Fruit fly (Drosophila melanogaster): ENCODE measurements around the gene Myo31DF.

- no peak for TF ChIP-seq fd96Ca (GFP tag; IDR thresholded peaks at IDR 0.05)
- TF ChIP-seq CG13204 (GFP tag; optimal IDR thresholded peaks at IDR 0.05) = no peak
- TF ChIP-seq Pif1A (GFP tag; optimal IDR thresholded peaks at IDR 0.05) = no peak
- no peak for TF ChIP-seq CG17806 (tag; optimal IDR thresholded peaks at IDR 0.05)
- no peak for TF ChIP-seq Pif1B (GFP tag; optimal IDR thresholded peaks at IDR 0.05)
- TF ChIP-seq CG34367 (tag; optimal IDR thresholded peaks at IDR 0.05) = no peak
- no peak for TF ChIP-seq rn (GFP tag; IDR thresholded peaks at IDR 0.05)
- no peak for TF ChIP-seq Snoo (tag; optimal IDR thresholded peaks at IDR 0.05)
- no peak for TF ChIP-seq CG8301 (tag; optimal IDR thresholded peaks at IDR 0.05)
- TF ChIP-seq EcR (GFP tag; optimal IDR thresholded peaks at IDR 0.05) = no peak
- TF ChIP-seq gl (tag; optimal IDR thresholded peaks at IDR 0.05) = no peak
- TF ChIP-seq Ets98B (GFP tag; IDR thresholded peaks at IDR 0.05) = no peak
- TF ChIP-seq CG8159 (tag; optimal IDR thresholded peaks at IDR 0.05) = no peak
- TF ChIP-seq CG4496 (GFP tag; IDR thresholded peaks at IDR 0.05) = no peak
Observed at dm6 chr2L:10452296-10452695, 54.3 kb downstream of the Myo31DF start, which contains the start of gene ppk10.
